Worm (Caenorhabditis elegans) whole organism, L1 larva: ENCODE data around the gene dpy-10.

ENCODE experiments used
- C04F5.9 ChIP-seq: sonication (generic microtip); optimal IDR thresholded peaks from 2 replicates; lab custom pipeline; 2016; ENCODE audit warnings: missing genetic modification characterization, missing compliant biosample characterization
- C16A3.4 ChIP-seq: fragments of 150-350 bp; optimal IDR thresholded peaks from 2 replicates; lab custom pipeline; 2014; ENCODE audit warnings: missing biosample characterization, missing genetic modification characterization
- aha-1 ChIP-seq: fragments of 150-350 bp; optimal IDR thresholded peaks from 2 replicates; lab custom pipeline; 2014; ENCODE audit warnings: missing biosample characterization, missing genetic modification characterization
- alr-1 ChIP-seq: fragments of 200-800 bp; sonication (Bioruptor generic); optimal IDR thresholded peaks from 2 replicates; lab custom pipeline; 2018; ENCODE audit warnings: borderline replicate concordance, mild to moderate bottlenecking, missing genetic modification characterization, missing compliant biosample characterization
- aly-2 ChIP-seq: fragments of 150-350 bp; optimal IDR thresholded peaks from 2 replicates; lab custom pipeline; 2014; ENCODE audit warnings: missing biosample characterization, missing genetic modification characterization
- blmp-1 ChIP-seq: fragments of 150-350 bp; optimal IDR thresholded peaks from 2 replicates; lab custom pipeline; 2014; ENCODE audit warnings: missing biosample characterization, missing genetic modification characterization
- ceh-82 ChIP-seq, 3 experiments: fragments of 150-350 bp in 1 of 3; sonication (generic microtip) in 2 of 3; optimal IDR thresholded peaks; 2 replicates each; lab custom pipeline; 2014 to 2017; ENCODE audit warnings: missing biosample characterization in 3 of 3, missing genetic modification characterization in 3 of 3
- ces-1 ChIP-seq: fragments of 150-350 bp; optimal IDR thresholded peaks from 2 replicates; lab custom pipeline; 2014; ENCODE audit warnings: missing biosample characterization, missing genetic modification reagents, missing genetic modification characterization
- dsc-1 ChIP-seq: sonication (generic microtip); optimal IDR thresholded peaks from 2 replicates; lab custom pipeline; 2016; ENCODE audit warnings: mild to moderate bottlenecking, missing genetic modification characterization, missing compliant biosample characterization
- efl-1 ChIP-seq, 4 experiments: fragments of 150-350 bp; optimal IDR thresholded peaks in 3 of 4; peaks in 1 of 4; 1 replicate in 1 of 4; 2 replicates in 3 of 4; lab custom pipeline; 2014; ENCODE audit warnings: missing biosample characterization in 2 of 4, missing genetic modification characterization in 2 of 4, missing genetic modification reagents in 2 of 4
- elt-2 ChIP-seq: sonication (generic microtip); optimal IDR thresholded peaks from 2 replicates; lab custom pipeline; 2016; ENCODE audit warnings: missing genetic modification characterization, mild to moderate bottlenecking, inconsistent platforms, missing compliant biosample characterization, missing genetic modification reagents
- fkh-10 ChIP-seq: sonication (generic microtip); optimal IDR thresholded peaks from 2 replicates; lab custom pipeline; 2017; ENCODE audit warnings: missing biosample characterization, missing genetic modification reagents, missing genetic modification characterization
- fos-1 ChIP-seq: fragments of 150-350 bp; optimal IDR thresholded peaks from 2 replicates; lab custom pipeline; 2014; ENCODE audit warnings: missing biosample characterization, missing genetic modification characterization
- hlh-17 ChIP-seq: fragments of 200-800 bp; sonication (Bioruptor generic); optimal IDR thresholded peaks from 2 replicates; lab custom pipeline; 2018; ENCODE audit warnings: missing genetic modification characterization, mild to moderate bottlenecking, missing compliant biosample characterization, moderate library complexity, borderline replicate concordance
- hpl-2 ChIP-seq: fragments of 150-350 bp; optimal IDR thresholded peaks from 2 replicates; lab custom pipeline; 2014; ENCODE audit warnings: missing biosample characterization, missing genetic modification reagents, missing genetic modification characterization
- irx-1 ChIP-seq: sonication (generic microtip); optimal IDR thresholded peaks from 2 replicates; lab custom pipeline; 2016; ENCODE audit warnings: missing genetic modification characterization, missing compliant biosample characterization
- jun-1 ChIP-seq: fragments of 150-350 bp; optimal IDR thresholded peaks from 2 replicates; lab custom pipeline; 2014; ENCODE audit warnings: missing biosample characterization, missing genetic modification reagents, missing genetic modification characterization
- lin-13 ChIP-seq: fragments of 150-350 bp; optimal IDR thresholded peaks from 2 replicates; lab custom pipeline; 2014; ENCODE audit warnings: missing biosample characterization, missing genetic modification reagents, missing genetic modification characterization
- lin-14 ChIP-seq: fragments of 200-800 bp; sonication (Bioruptor generic); optimal IDR thresholded peaks from 2 replicates; lab custom pipeline; 2018; ENCODE audit warnings: mild to moderate bottlenecking, missing genetic modification characterization, moderate library complexity, missing compliant biosample characterization
- lin-15B ChIP-seq: fragments of 150-350 bp; sonication (generic microtip); optimal IDR thresholded peaks from 3 replicates; lab custom pipeline; 2014; ENCODE audit warnings: missing biosample characterization, missing genetic modification characterization
- lin-35 ChIP-seq, 2 experiments: fragments of 150-350 bp; optimal IDR thresholded peaks; 2 replicates each; lab custom pipeline; 2014; ENCODE audit warnings: missing biosample characterization in 2 of 2, missing genetic modification characterization in 2 of 2, missing genetic modification reagents in 2 of 2
- lin-39 ChIP-seq: fragments of 150-350 bp; optimal IDR thresholded peaks from 2 replicates; lab custom pipeline; 2014; ENCODE audit warnings: missing biosample characterization, missing genetic modification reagents, missing genetic modification characterization
- lsy-2 ChIP-seq, 2 experiments: fragments of 150-350 bp; optimal IDR thresholded peaks; 2 replicates each; lab custom pipeline; 2014; ENCODE audit warnings: missing biosample characterization in 2 of 2, missing genetic modification characterization in 2 of 2
- mef-2 ChIP-seq: fragments of 150-350 bp; optimal IDR thresholded peaks from 2 replicates; lab custom pipeline; 2014; ENCODE audit warnings: missing biosample characterization, missing genetic modification characterization
- mep-1 ChIP-seq: fragments of 150-350 bp; optimal IDR thresholded peaks from 2 replicates; lab custom pipeline; 2014; ENCODE audit warnings: missing biosample characterization, missing genetic modification characterization
- nhr-11 ChIP-seq: fragments of 150-350 bp; optimal IDR thresholded peaks from 2 replicates; lab custom pipeline; 2014; ENCODE audit warnings: missing biosample characterization, missing genetic modification characterization
- nhr-12 ChIP-seq: sonication (generic microtip); optimal IDR thresholded peaks from 2 replicates; lab custom pipeline; 2017; ENCODE audit warnings: missing biosample characterization, missing genetic modification characterization
- nhr-19 ChIP-seq: fragments of 200-800 bp; sonication (Bioruptor generic); conservative IDR thresholded peaks from 2 replicates; pipeline ENCODE4 v1.3.6; 2022; ENCODE audit warnings: missing genetic modification characterization, missing compliant biosample characterization
- nhr-20 ChIP-seq: sonication (generic microtip); optimal IDR thresholded peaks from 2 replicates; lab custom pipeline; 2016; ENCODE audit warnings: mild to moderate bottlenecking, missing genetic modification characterization, missing compliant biosample characterization
- nhr-47 ChIP-seq: sonication (generic microtip); optimal IDR thresholded peaks from 2 replicates; lab custom pipeline; 2016; ENCODE audit warnings: mild to moderate bottlenecking, missing genetic modification characterization, moderate library complexity, missing compliant biosample characterization
- nhr-71 ChIP-seq: sonication (generic microtip); optimal IDR thresholded peaks from 2 replicates; lab custom pipeline; 2016; ENCODE audit warnings: mild to moderate bottlenecking, missing genetic modification characterization, moderate library complexity, missing compliant biosample characterization
- nhr-76 ChIP-seq: sonication (generic microtip); optimal IDR thresholded peaks from 2 replicates; lab custom pipeline; 2017; ENCODE audit warnings: missing biosample characterization, missing genetic modification characterization
- nhr-84 ChIP-seq: sonication (generic microtip); optimal IDR thresholded peaks from 2 replicates; lab custom pipeline; 2017; ENCODE audit warnings: missing biosample characterization, missing genetic modification characterization
- nhr-85 ChIP-seq: sonication (generic microtip); peaks from one replicate; lab custom pipeline; 2016; ENCODE audit warnings: missing genetic modification characterization, inconsistent platforms, missing compliant biosample characterization
- nhr-90 ChIP-seq: sonication (generic microtip); optimal IDR thresholded peaks from 2 replicates; lab custom pipeline; 2016; ENCODE audit warnings: mild to moderate bottlenecking, missing genetic modification characterization, missing compliant biosample characterization; ENCODE audit not compliant: poor library complexity
- pag-3 ChIP-seq: sonication (generic microtip); optimal IDR thresholded peaks from 2 replicates; lab custom pipeline; 2017; ENCODE audit warnings: missing genetic modification characterization, mild to moderate bottlenecking, missing compliant biosample characterization, antibody characterized with exemption, borderline replicate concordance; ENCODE audit not compliant: insufficient read depth
- rnt-1 ChIP-seq: sonication (generic microtip); optimal IDR thresholded peaks from 2 replicates; lab custom pipeline; 2016; ENCODE audit warnings: mild to moderate bottlenecking, missing genetic modification characterization, moderate library complexity, missing compliant biosample characterization
- snu-23 ChIP-seq: sonication (generic microtip); optimal IDR thresholded peaks from 2 replicates; lab custom pipeline; 2016; ENCODE audit warnings: missing genetic modification characterization, missing compliant biosample characterization
- sup-37 ChIP-seq: fragments of 200-800 bp; sonication (Bioruptor generic); optimal IDR thresholded peaks from 2 replicates; lab custom pipeline; 2018; ENCODE audit warnings: mild to moderate bottlenecking, missing genetic modification characterization, missing compliant biosample characterization
- swsn-7 ChIP-seq: sonication (generic microtip); optimal IDR thresholded peaks from 2 replicates; lab custom pipeline; 2016; ENCODE audit warnings: missing genetic modification characterization, missing compliant biosample characterization
- tbx-2 ChIP-seq: sonication (generic microtip); optimal IDR thresholded peaks from 2 replicates; lab custom pipeline; 2016; ENCODE audit warnings: missing genetic modification characterization, missing compliant biosample characterization
- tlp-1 ChIP-seq: fragments of 150-350 bp; optimal IDR thresholded peaks from 2 replicates; lab custom pipeline; 2014; ENCODE audit warnings: missing biosample characterization, missing genetic modification characterization
- unc-130 ChIP-seq: fragments of 150-350 bp; optimal IDR thresholded peaks from 2 replicates; lab custom pipeline; 2017; ENCODE audit warnings: missing biosample characterization, missing genetic modification characterization, inconsistent platforms
- unc-86 ChIP-seq: sonication (generic microtip); optimal IDR thresholded peaks from 2 replicates; lab custom pipeline; 2016; ENCODE audit warnings: missing genetic modification characterization, missing compliant biosample characterization
- unc-98 ChIP-seq: fragments of 200-800 bp; sonication (Bioruptor generic); IDR thresholded peaks from 2 replicates; pipeline ENCODE4 v1.3.6; 2022; ENCODE audit warnings: missing genetic modification characterization, missing compliant biosample characterization
- vab-15 ChIP-seq: sonication (generic microtip); optimal IDR thresholded peaks from 2 replicates; lab custom pipeline; 2017; ENCODE audit warnings: missing genotype, mild to moderate bottlenecking, missing genetic modification characterization, missing compliant biosample characterization
- zip-4 ChIP-seq: fragments of 200-800 bp; sonication (Bioruptor generic); optimal IDR thresholded peaks from 2 replicates; lab custom pipeline; 2018; ENCODE audit warnings: mild to moderate bottlenecking, missing genetic modification characterization, moderate library complexity, missing compliant biosample characterization
- ztf-11 ChIP-seq, 2 experiments: sonication (generic microtip); optimal IDR thresholded peaks; 2 replicates each; lab custom pipeline; 2016 to 2017; ENCODE audit warnings: missing genetic modification characterization in 2 of 2, missing biosample characterization in 1 of 2, missing compliant biosample characterization in 1 of 2

The dpy-10 gene

DNA sequence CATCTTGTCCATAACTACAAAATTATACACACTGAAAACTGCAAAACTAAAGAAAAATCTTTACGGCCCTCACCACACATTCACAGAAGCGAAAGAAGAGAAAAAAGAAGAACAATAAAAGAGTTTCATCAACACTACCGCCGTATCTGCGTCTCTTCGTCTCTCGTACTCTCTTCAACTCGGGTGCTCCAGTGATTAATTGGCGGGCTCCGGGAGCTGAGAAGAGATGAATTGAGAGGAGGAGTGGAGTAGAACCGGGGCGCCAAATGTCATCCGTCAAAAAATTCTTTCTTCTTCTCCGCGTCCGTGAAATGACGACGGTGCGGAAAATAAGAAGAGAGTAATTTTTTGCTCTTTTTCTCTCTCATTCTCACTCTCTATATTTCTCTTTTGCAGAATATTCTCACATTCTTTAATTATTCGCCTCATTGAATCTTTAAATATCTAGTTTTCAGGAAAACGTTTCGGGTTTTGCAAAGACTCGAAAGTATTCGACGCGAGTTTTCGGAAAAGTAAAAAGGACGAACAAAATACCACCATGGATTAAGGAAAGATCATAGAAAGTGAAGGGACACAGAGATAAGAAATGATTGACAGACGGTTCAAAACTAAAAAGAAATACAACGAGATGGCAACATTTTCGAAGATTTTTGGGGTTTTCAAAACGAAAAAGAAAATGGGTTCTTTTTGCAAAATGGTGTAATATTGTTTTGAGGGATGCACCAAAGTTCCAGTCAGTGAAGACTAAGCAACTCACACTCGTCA lies 4.3 kb downstream of the dpy-10 start:
- TF ChIP-seq nhr-11 (no peak), mep-1 (tag; lab: Kevin White, UChicago) (no peak), elt-2 (tag; lab: Kevin White, UChicago) (no peak), hlh-17 (GFP tag; lab: Kevin White, UChicago) (no peak), jun-1 (tag; lab: Kevin White, UChicago) (no peak), ceh-82 (tag; optimal IDR thresholded peaks at IDR 0.05; lab: Kevin White, UChicago) (peak in 1 of 3 experiments; percentile 1), lin-39 (peak; percentile 85), nhr-47 (tag; lab: Kevin White, UChicago) (peak; percentile 24), nhr-19 (GFP tag; lab: Robert Waterston, UW) (peak; percentile 40; the same call in 1 of the 2 replicates), unc-98 (no peak), swsn-7 (tag; lab: Kevin White, UChicago) (peak; percentile 20), lin-15B (no peak), tbx-2 (tag; lab: Kevin White, UChicago) (peak; percentile 49), rnt-1 (tag; lab: Kevin White, UChicago) (peak; percentile 85), lsy-2 (tag; optimal IDR thresholded peaks at IDR 0.05; lab: Kevin White, UChicago) (peak in 1 of 2 experiments; percentile 33), lin-13 (GFP tag; lab: Kevin White, UChicago) (peak; percentile 3), vab-15 (peak; percentile 15), nhr-71 (tag; lab: Kevin White, UChicago) (peak; percentile 74), irx-1 (tag; lab: Kevin White, UChicago) (peak; percentile 5), pag-3 (tag; lab: Kevin White, UChicago) (no peak), unc-86 (tag; lab: Kevin White, UChicago) (peak; percentile 5), blmp-1 (peak; percentile 61), nhr-90 (tag; lab: Kevin White, UChicago) (no peak), unc-130 (tag; lab: Kevin White, UChicago) (peak; percentile 50), alr-1 (tag; lab: Kevin White, UChicago) (no peak), snu-23 (GFP tag; lab: Kevin White, UChicago) (peak; percentile 28), aly-2 (tag; lab: Kevin White, UChicago) (no peak), lin-14 (peak; percentile 92), efl-1 (optimal IDR thresholded peaks at IDR 0.05; lab: Kevin White, UChicago) (peak in 1 of 2 experiments; percentile 11), efl-1 (GFP tag; optimal IDR thresholded peaks at IDR 0.05 in 1 of 2; lab: Kevin White, UChicago) (peak in 1 of 2 experiments; percentile 59), ces-1 (GFP tag; lab: Kevin White, UChicago) (no peak), zip-4 (GFP tag; lab: Kevin White, UChicago) (no peak), nhr-76 (tag; lab: Kevin White, UChicago) (no peak), dsc-1 (tag; lab: Kevin White, UChicago) (peak; percentile 61), nhr-20 (tag; lab: Kevin White, UChicago) (peak; percentile 3), tlp-1 (no peak), lin-35 (GFP tag; optimal IDR thresholded peaks at IDR 0.05; lab: Kevin White, UChicago) (peak in 1 of 2 experiments; percentile 2), sup-37 (GFP tag; lab: Kevin White, UChicago) (no peak)

DNA sequence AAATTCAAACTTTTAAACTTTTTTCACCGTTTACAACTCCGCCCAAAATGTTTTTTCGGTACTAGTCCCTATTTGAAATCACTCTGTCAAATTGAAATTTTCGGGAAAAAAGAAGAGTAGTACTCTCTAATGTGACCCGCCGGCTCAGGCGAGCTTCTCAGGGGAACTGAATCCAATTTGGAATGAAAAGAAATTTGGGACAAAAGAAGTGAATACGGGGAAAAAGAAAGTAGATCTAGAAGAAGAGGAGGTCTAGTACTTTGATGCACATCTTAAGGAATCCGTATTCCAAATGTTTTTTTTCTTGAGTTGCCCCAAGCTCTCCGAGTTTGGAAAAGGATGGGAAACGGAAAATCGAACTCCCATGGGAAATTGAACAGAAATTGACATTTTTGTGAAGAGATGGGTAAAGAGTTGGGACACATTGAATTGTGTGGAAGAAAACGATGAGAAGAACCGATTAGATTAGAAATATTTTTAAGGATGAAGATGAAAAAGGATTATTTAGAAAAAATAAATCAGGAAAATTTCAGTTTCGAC lies 5.4 kb downstream of the dpy-10 start:
- no peak for TF ChIP-seq ztf-11 (tag; optimal IDR thresholded peaks at IDR 0.05; lab: Kevin White, UChicago)
- TF ChIP-seq fkh-10 (GFP tag; lab: Kevin White, UChicago) = peak; percentile 39
- no peak for TF ChIP-seq fos-1 (tag; lab: Kevin White, UChicago)
- TF ChIP-seq irx-1 (tag; lab: Kevin White, UChicago) = no peak
- no peak for TF ChIP-seq hpl-2 (GFP tag; lab: Kevin White, UChicago)
- TF ChIP-seq aha-1 (tag; lab: Kevin White, UChicago) = no peak
- no peak for TF ChIP-seq sup-37 (GFP tag; lab: Kevin White, UChicago)
- no peak for TF ChIP-seq nhr-20 (tag; lab: Kevin White, UChicago)
- no peak for TF ChIP-seq vab-15
- TF ChIP-seq mef-2 (tag; lab: Kevin White, UChicago) = no peak
- no peak for TF ChIP-seq nhr-19 (GFP tag; lab: Robert Waterston, UW)
- TF ChIP-seq nhr-85 (tag; lab: Kevin White, UChicago) = no peak
- TF ChIP-seq tbx-2 (tag; lab: Kevin White, UChicago) = peak; percentile 21
- no peak for TF ChIP-seq nhr-84 (tag; lab: Kevin White, UChicago)
- no peak for TF ChIP-seq lin-13 (GFP tag; lab: Kevin White, UChicago)
- no peak for TF ChIP-seq lin-39
- TF ChIP-seq C16A3.4 = no peak
- TF ChIP-seq lin-35 (GFP tag; optimal IDR thresholded peaks at IDR 0.05; lab: Kevin White, UChicago) = no peak
- no peak for TF ChIP-seq pag-3 (tag; lab: Kevin White, UChicago)
- TF ChIP-seq C04F5.9 (tag; lab: Kevin White, UChicago) = no peak
- no peak for TF ChIP-seq alr-1 (tag; lab: Kevin White, UChicago)
- no peak for TF ChIP-seq nhr-12 (tag; lab: Kevin White, UChicago)
- TF ChIP-seq lin-14 = peak; percentile 64
